Worm (Caenorhabditis elegans): Measurements from ENCODE around the gene ZK688.11.

Gene ZK688.11

DNA sequence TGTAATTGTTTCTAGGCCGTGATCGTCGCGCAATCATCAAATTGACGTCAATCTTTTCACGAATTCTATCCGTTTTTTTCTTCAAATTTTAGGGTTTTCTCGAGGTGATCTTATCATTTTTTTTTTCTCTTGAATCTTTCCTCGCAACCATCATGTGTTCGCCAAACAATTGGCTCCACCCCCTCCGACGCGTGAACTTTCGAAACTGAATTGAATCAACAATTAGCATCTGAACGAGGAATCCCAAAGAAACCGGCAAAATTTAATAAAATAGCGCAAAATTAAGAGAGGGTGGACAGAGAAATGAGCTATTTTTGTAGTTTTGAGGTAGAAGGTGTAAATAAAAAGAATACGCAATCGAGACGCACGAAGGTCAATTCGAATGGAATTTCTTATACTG, 12.0 kb downstream of the ZK688.11 start:
- TF ChIP-seq ham-2 (GFP tag; optimal IDR thresholded peaks at IDR 0.05) (no peak), blmp-1 (tag; optimal IDR thresholded peaks at IDR 0.05) (no peak), elt-3 (tag; optimal IDR thresholded peaks at IDR 0.05) (no peak), sptf-1 (tag; optimal IDR thresholded peaks at IDR 0.05) (no peak), flh-1 (GFP tag; optimal IDR thresholded peaks at IDR 0.05) (no peak), unc-39 (tag; optimal IDR thresholded peaks at IDR 0.05) (no peak), ztf-11 (tag; optimal IDR thresholded peaks at IDR 0.05) (no peak), snpc-4 (tag; optimal IDR thresholded peaks at IDR 0.05) (no peak), M03D4.4 (tag; optimal IDR thresholded peaks at IDR 0.05) (no peak), cnd-1 (tag; optimal IDR thresholded peaks at IDR 0.05) (no peak), mab-5 (tag; optimal IDR thresholded peaks at IDR 0.05) (no peak), unc-120 (tag; optimal IDR thresholded peaks at IDR 0.05; ENCODE audit: poor library complexity, severe bottlenecking) (no peak), hlh-1 (tag; optimal IDR thresholded peaks at IDR 0.05) (no peak), lin-32 (GFP tag; optimal IDR thresholded peaks at IDR 0.05) (no peak), ceh-39 (tag; optimal IDR thresholded peaks at IDR 0.05) (no peak), nhr-12 (tag; optimal IDR thresholded peaks at IDR 0.05) (no peak), ces-1 (GFP tag; optimal IDR thresholded peaks at IDR 0.05) (no peak)

DNA sequence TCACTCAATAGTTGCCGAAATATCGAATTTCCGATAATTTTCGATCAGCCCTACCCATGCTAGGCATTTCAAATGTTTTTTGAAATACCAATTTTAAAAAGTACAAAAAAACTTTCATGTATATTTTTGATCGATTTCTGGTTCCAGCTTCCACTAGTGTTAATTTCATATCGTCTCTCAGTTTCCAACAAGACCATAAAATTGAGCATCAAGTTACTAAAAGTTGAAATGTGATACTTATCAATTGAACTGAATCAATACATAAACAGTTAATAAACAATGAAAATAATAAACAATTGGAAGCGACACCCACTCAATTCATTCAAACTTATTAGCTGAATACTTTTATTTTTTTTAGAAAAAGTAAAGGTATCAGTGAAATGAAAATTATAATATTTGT, 18.6 kb downstream of the ZK688.11 start, which contains the start of gene cup-4:
Gene cup-4, plus strand, starts transcription at position 301 of the 400 bp plus-strand sequence.
- TF ChIP-seq mls-2 (tag; optimal IDR thresholded peaks at IDR 0.05): no peak
- no peak for TF ChIP-seq flh-1 (GFP tag; optimal IDR thresholded peaks at IDR 0.05)
- TF ChIP-seq M03D4.4 (tag; optimal IDR thresholded peaks at IDR 0.05): no peak
- no peak for TF ChIP-seq bed-3 (GFP tag; optimal IDR thresholded peaks at IDR 0.05)
- TF ChIP-seq nhr-2 (tag; optimal IDR thresholded peaks at IDR 0.05): no peak
- TF ChIP-seq pha-4 (tag; optimal IDR thresholded peaks at IDR 0.05): no peak
- no peak for TF ChIP-seq sptf-1 (tag; optimal IDR thresholded peaks at IDR 0.05)
- no peak for TF ChIP-seq tbx-8 (GFP tag; optimal IDR thresholded peaks at IDR 0.05)
- TF ChIP-seq unc-39 (tag; optimal IDR thresholded peaks at IDR 0.05): no peak
- TF ChIP-seq mep-1 (tag; optimal IDR thresholded peaks at IDR 0.05): no peak
- no peak for TF ChIP-seq lsy-2 (tag; optimal IDR thresholded peaks at IDR 0.05)
- no peak for TF ChIP-seq cnd-1 (tag; optimal IDR thresholded peaks at IDR 0.05)

DNA sequence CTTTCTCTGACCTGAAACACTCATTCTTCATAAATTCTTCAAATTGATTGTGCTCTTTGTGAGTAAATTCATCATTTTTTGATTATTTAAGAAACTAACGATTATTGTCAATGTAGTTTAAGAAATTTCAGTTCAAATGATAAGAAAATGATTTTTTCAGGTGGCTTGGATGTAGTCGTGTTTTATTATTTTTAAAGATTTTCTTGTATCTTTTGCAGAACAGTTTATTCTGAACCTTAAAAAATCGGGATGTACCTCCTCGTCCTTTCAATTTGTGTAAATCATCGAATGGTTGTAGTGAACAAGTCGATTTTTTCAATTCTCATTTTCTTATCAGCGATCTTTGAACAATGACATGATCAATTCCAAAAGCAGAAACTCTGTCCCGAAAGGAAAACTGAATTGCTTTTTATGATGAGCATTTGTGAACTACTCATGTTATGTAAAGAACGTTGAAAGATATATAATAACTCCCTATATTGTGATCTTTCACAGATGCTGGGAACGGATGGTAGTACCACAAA, 19.5 kb downstream of the ZK688.11 start, which contains the start of gene slc-17.3:
Gene slc-17.3, minus strand, starts transcription at position 51 of the 524 bp plus-strand sequence.
- TF ChIP-seq flh-1 (GFP tag; optimal IDR thresholded peaks at IDR 0.05) (no peak), nhr-28 (tag; optimal IDR thresholded peaks at IDR 0.05) (no peak), drap-1 (GFP tag; optimal IDR thresholded peaks at IDR 0.05) (no peak), lsy-2 (tag; optimal IDR thresholded peaks at IDR 0.05) (no peak), nhr-2 (tag; optimal IDR thresholded peaks at IDR 0.05) (no peak)

DNA sequence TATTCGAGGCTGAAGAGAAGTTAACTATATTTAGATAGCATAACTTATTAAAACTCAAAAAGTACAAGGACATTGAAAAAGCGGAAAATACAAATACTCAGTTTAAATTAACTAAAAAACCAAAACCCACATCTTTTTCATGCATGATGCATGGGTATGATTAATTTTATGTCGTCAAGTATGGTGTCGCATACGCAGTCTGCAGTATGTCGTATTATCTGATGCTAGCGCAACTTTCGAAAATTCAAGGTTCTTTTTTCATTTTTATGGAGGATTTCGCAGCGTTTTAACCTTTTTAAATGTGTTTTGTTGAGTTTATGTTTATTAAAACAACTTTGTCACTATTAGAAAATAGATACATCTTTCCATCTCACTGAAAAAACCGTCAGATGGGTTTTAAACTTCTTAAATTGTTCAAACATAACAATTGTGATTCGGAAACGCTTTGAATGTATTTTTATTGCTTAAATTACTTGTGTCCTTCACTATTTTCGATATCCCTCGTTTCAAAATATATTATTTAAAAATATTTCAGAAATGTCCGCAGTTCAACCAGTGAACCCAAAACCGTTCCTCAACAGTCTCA, 23.1 kb downstream of the ZK688.11 start, which contains the start of gene snr-5:
Gene snr-5, plus strand, starts transcription at position 536 of the 586 bp plus-strand sequence.
- TF ChIP-seq nhr-2 (tag; optimal IDR thresholded peaks at IDR 0.05) (no peak), lin-32 (GFP tag; optimal IDR thresholded peaks at IDR 0.05) (no peak)

DNA sequence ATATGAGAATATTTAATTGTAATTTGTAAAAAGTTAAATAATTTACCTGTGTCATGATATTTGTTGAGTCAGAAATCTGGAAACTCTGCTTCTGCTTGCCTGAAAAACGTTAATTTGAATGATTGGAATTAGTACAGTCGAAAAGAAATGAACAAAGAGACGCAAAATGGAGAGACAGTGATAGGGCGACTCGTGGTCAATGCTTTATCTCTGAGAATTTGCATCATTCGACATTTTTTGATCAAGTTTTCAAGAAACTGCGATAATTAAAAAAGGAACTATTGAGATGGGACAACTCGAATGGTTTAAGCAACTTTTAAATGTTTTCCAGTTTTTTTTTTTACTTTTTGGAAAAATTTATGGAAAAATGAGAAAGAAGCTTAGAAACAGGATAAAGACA, 23.9 kb downstream of the ZK688.11 start, which contains the start of gene cuc-1:
Gene cuc-1, minus strand, starts transcription at position 101 of the 400 bp plus-strand sequence.
- TF ChIP-seq sptf-1 (tag; optimal IDR thresholded peaks at IDR 0.05) (no peak), zip-8 (tag; optimal IDR thresholded peaks at IDR 0.05) (peak; percentile 36)

DNA sequence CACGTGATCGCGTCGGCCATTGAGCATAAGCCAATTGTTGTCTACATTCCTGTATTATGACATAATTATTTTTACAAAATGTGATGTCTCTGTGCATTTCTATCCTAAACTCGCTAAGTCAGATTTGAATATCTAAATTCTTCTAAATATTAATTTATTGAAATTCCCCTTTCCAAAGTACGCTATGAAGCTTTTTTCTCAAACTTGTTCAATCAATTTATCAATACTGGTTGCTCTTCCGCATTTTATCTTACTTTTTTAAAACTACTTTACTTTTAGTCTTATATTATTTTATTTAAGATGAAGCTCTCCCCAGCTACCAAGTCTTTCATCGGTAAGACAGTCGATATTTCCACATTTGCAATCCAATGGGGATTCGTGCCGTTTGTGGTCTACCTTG, 25.4 kb downstream of the ZK688.11 start, which contains the start of gene tomm-7:
Gene tomm-7, plus strand, starts transcription at position 301 of the 400 bp plus-strand sequence.
- TF ChIP-seq nhr-237 (tag; optimal IDR thresholded peaks at IDR 0.05) (no peak), tbx-8 (GFP tag; optimal IDR thresholded peaks at IDR 0.05) (no peak), nhr-2 (tag; optimal IDR thresholded peaks at IDR 0.05) (no peak), bed-3 (GFP tag; optimal IDR thresholded peaks at IDR 0.05) (no peak), nhr-12 (tag; optimal IDR thresholded peaks at IDR 0.05) (no peak), elt-3 (tag; optimal IDR thresholded peaks at IDR 0.05) (no peak)

Measured in whole organism, mixed stage, embryonic.